Worm (Caenorhabditis elegans) whole organism, L1 larva: ENCODE results near the gene Y73B6BL.44.

ENCODE experiments used
- F16B12.6 ChIP-seq: fragments of 150-350 bp; optimal IDR thresholded peaks from 2 replicates; lab custom pipeline; 2014; ENCODE audit warnings: missing biosample characterization, missing genetic modification characterization
- aly-2 ChIP-seq: fragments of 150-350 bp; optimal IDR thresholded peaks from 2 replicates; lab custom pipeline; 2014; ENCODE audit warnings: missing biosample characterization, missing genetic modification characterization
- blmp-1 ChIP-seq: fragments of 150-350 bp; optimal IDR thresholded peaks from 2 replicates; lab custom pipeline; 2014; ENCODE audit warnings: missing biosample characterization, missing genetic modification characterization
- ceh-63 ChIP-seq: fragments of 200-800 bp; sonication (Bioruptor generic); optimal IDR thresholded peaks from 2 replicates; lab custom pipeline; 2018; ENCODE audit warnings: mild to moderate bottlenecking, missing genetic modification characterization, missing compliant biosample characterization
- ceh-82 ChIP-seq, 3 experiments: fragments of 150-350 bp in 1 of 3; sonication (generic microtip) in 2 of 3; optimal IDR thresholded peaks; 2 replicates each; lab custom pipeline; 2014 to 2017; ENCODE audit warnings: missing biosample characterization in 3 of 3, missing genetic modification characterization in 3 of 3
- ceh-88 ChIP-seq: fragments of 200-800 bp; sonication (Bioruptor generic); IDR thresholded peaks from 2 replicates; pipeline ENCODE4 v1.3.6; 2022; ENCODE audit warnings: missing genetic modification characterization, missing compliant biosample characterization
- ces-1 ChIP-seq: fragments of 150-350 bp; optimal IDR thresholded peaks from 2 replicates; lab custom pipeline; 2014; ENCODE audit warnings: missing biosample characterization, missing genetic modification reagents, missing genetic modification characterization
- dsc-1 ChIP-seq: sonication (generic microtip); optimal IDR thresholded peaks from 2 replicates; lab custom pipeline; 2016; ENCODE audit warnings: mild to moderate bottlenecking, missing genetic modification characterization, missing compliant biosample characterization
- efl-3 ChIP-seq: fragments of 200-800 bp; sonication (Bioruptor generic); optimal IDR thresholded peaks from 2 replicates; lab custom pipeline; 2018; ENCODE audit warnings: mild to moderate bottlenecking, missing genetic modification characterization, missing compliant biosample characterization
- egl-27 ChIP-seq, 2 experiments: fragments of 150-350 bp in 1 of 2; sonication (generic microtip); optimal IDR thresholded peaks; 3 replicates each; lab custom pipeline; 2017 to 2018; ENCODE audit warnings: missing biosample characterization in 2 of 2, missing genetic modification characterization in 2 of 2, missing genetic modification reagents in 2 of 2
- elt-2 ChIP-seq: sonication (generic microtip); optimal IDR thresholded peaks from 2 replicates; lab custom pipeline; 2016; ENCODE audit warnings: missing genetic modification characterization, mild to moderate bottlenecking, inconsistent platforms, missing compliant biosample characterization, missing genetic modification reagents
- fkh-10 ChIP-seq: sonication (generic microtip); optimal IDR thresholded peaks from 2 replicates; lab custom pipeline; 2017; ENCODE audit warnings: missing biosample characterization, missing genetic modification reagents, missing genetic modification characterization
- fkh-8 ChIP-seq: sonication (generic microtip); optimal IDR thresholded peaks from 2 replicates; lab custom pipeline; 2016; ENCODE audit warnings: mild to moderate bottlenecking, missing genetic modification characterization, missing compliant biosample characterization
- fos-1 ChIP-seq: fragments of 150-350 bp; optimal IDR thresholded peaks from 2 replicates; lab custom pipeline; 2014; ENCODE audit warnings: missing biosample characterization, missing genetic modification characterization
- hlh-4 ChIP-seq: sonication (generic microtip); optimal IDR thresholded peaks from 2 replicates; lab custom pipeline; 2016; ENCODE audit warnings: mild to moderate bottlenecking, missing genetic modification characterization, missing compliant biosample characterization
- irx-1 ChIP-seq: sonication (generic microtip); optimal IDR thresholded peaks from 2 replicates; lab custom pipeline; 2016; ENCODE audit warnings: missing genetic modification characterization, missing compliant biosample characterization
- lin-13 ChIP-seq: fragments of 150-350 bp; optimal IDR thresholded peaks from 2 replicates; lab custom pipeline; 2014; ENCODE audit warnings: missing biosample characterization, missing genetic modification reagents, missing genetic modification characterization
- lir-3 ChIP-seq: sonication (generic microtip); optimal IDR thresholded peaks from 2 replicates; lab custom pipeline; 2016; ENCODE audit warnings: mild to moderate bottlenecking, missing genetic modification characterization, moderate library complexity, missing compliant biosample characterization; ENCODE audit not compliant: poor library complexity
- lsy-2 ChIP-seq, 2 experiments: fragments of 150-350 bp; optimal IDR thresholded peaks; 2 replicates each; lab custom pipeline; 2014; ENCODE audit warnings: missing biosample characterization in 2 of 2, missing genetic modification characterization in 2 of 2
- mab-9 ChIP-seq: fragments of 200-800 bp; sonication (Bioruptor generic); IDR thresholded peaks from 2 replicates; pipeline ENCODE4 v1.3.6; 2022; ENCODE audit warnings: missing genetic modification reagents, missing genetic modification characterization, missing compliant biosample characterization
- mef-2 ChIP-seq: fragments of 150-350 bp; optimal IDR thresholded peaks from 2 replicates; lab custom pipeline; 2014; ENCODE audit warnings: missing biosample characterization, missing genetic modification characterization
- nhr-12 ChIP-seq: sonication (generic microtip); optimal IDR thresholded peaks from 2 replicates; lab custom pipeline; 2017; ENCODE audit warnings: missing biosample characterization, missing genetic modification characterization
- nhr-19 ChIP-seq: fragments of 200-800 bp; sonication (Bioruptor generic); conservative IDR thresholded peaks from 2 replicates; pipeline ENCODE4 v1.3.6; 2022; ENCODE audit warnings: missing genetic modification characterization, missing compliant biosample characterization
- nhr-20 ChIP-seq: sonication (generic microtip); optimal IDR thresholded peaks from 2 replicates; lab custom pipeline; 2016; ENCODE audit warnings: mild to moderate bottlenecking, missing genetic modification characterization, missing compliant biosample characterization
- nhr-76 ChIP-seq: sonication (generic microtip); optimal IDR thresholded peaks from 2 replicates; lab custom pipeline; 2017; ENCODE audit warnings: missing biosample characterization, missing genetic modification characterization
- nhr-85 ChIP-seq: sonication (generic microtip); peaks from one replicate; lab custom pipeline; 2016; ENCODE audit warnings: missing genetic modification characterization, inconsistent platforms, missing compliant biosample characterization
- nhr-90 ChIP-seq: sonication (generic microtip); optimal IDR thresholded peaks from 2 replicates; lab custom pipeline; 2016; ENCODE audit warnings: mild to moderate bottlenecking, missing genetic modification characterization, missing compliant biosample characterization; ENCODE audit not compliant: poor library complexity
- pax-3 ChIP-seq: fragments of 200-800 bp; sonication (Bioruptor generic); optimal IDR thresholded peaks from 2 replicates; lab custom pipeline; 2018; ENCODE audit warnings: mild to moderate bottlenecking, missing genetic modification characterization, moderate library complexity, missing compliant biosample characterization
- pqm-1 ChIP-seq: sonication (generic microtip); optimal IDR thresholded peaks from 3 replicates; lab custom pipeline; 2017; ENCODE audit warnings: missing biosample characterization, missing genetic modification characterization
- rnt-1 ChIP-seq: sonication (generic microtip); optimal IDR thresholded peaks from 2 replicates; lab custom pipeline; 2016; ENCODE audit warnings: mild to moderate bottlenecking, missing genetic modification characterization, moderate library complexity, missing compliant biosample characterization
- skn-1 ChIP-seq: fragments of 150-350 bp; optimal IDR thresholded peaks from 2 replicates; lab custom pipeline; 2014; ENCODE audit warnings: missing biosample characterization, missing genetic modification characterization
- sox-4 ChIP-seq: sonication (generic microtip); optimal IDR thresholded peaks from 2 replicates; lab custom pipeline; 2016; ENCODE audit warnings: missing genetic modification characterization, missing compliant biosample characterization
- sup-37 ChIP-seq: fragments of 200-800 bp; sonication (Bioruptor generic); optimal IDR thresholded peaks from 2 replicates; lab custom pipeline; 2018; ENCODE audit warnings: mild to moderate bottlenecking, missing genetic modification characterization, missing compliant biosample characterization
- swsn-7 ChIP-seq: sonication (generic microtip); optimal IDR thresholded peaks from 2 replicates; lab custom pipeline; 2016; ENCODE audit warnings: missing genetic modification characterization, missing compliant biosample characterization
- tlp-1 ChIP-seq: fragments of 150-350 bp; optimal IDR thresholded peaks from 2 replicates; lab custom pipeline; 2014; ENCODE audit warnings: missing biosample characterization, missing genetic modification characterization
- unc-30 ChIP-seq: sonication (generic microtip); optimal IDR thresholded peaks from 2 replicates; lab custom pipeline; 2017; ENCODE audit warnings: missing biosample characterization, missing genetic modification characterization
- xbp-1 ChIP-seq: sonication (generic microtip); optimal IDR thresholded peaks from 2 replicates; lab custom pipeline; 2016; ENCODE audit warnings: missing genetic modification characterization, missing compliant biosample characterization
- zag-1 ChIP-seq: fragments of 150-350 bp; optimal IDR thresholded peaks from 2 replicates; lab custom pipeline; 2014; ENCODE audit warnings: missing biosample characterization, missing genetic modification characterization
- zip-4 ChIP-seq: fragments of 200-800 bp; sonication (Bioruptor generic); optimal IDR thresholded peaks from 2 replicates; lab custom pipeline; 2018; ENCODE audit warnings: mild to moderate bottlenecking, missing genetic modification characterization, moderate library complexity, missing compliant biosample characterization
- ztf-11 ChIP-seq, 2 experiments: sonication (generic microtip); optimal IDR thresholded peaks; 2 replicates each; lab custom pipeline; 2016 to 2017; ENCODE audit warnings: missing genetic modification characterization in 2 of 2, missing biosample characterization in 1 of 2, missing compliant biosample characterization in 1 of 2

Y73B6BL.44 gene

ce11 chrIV:6493299-6493698 lies at the start of gene Y73B6BL.44:
Y73B6BL.44 (plus strand) TSS chrIV:6493599.
- TF ChIP-seq pqm-1 (tag; lab: Kevin White, UChicago) (no peak), swsn-7 (no peak), ces-1 (GFP tag; lab: Kevin White, UChicago) (no peak), efl-3 (no peak), lsy-2 (tag; optimal IDR thresholded peaks at IDR 0.05; lab: Kevin White, UChicago) (no peak), sup-37 (GFP tag; lab: Kevin White, UChicago) (no peak), fkh-8 (tag; lab: Kevin White, UChicago) (no peak), nhr-85 (tag; lab: Kevin White, UChicago) (no peak), egl-27 (tag; optimal IDR thresholded peaks at IDR 0.05; lab: Kevin White, UChicago) (no peak), irx-1 (tag; lab: Kevin White, UChicago) (no peak), nhr-90 (tag; lab: Kevin White, UChicago) (no peak), zag-1 (tag; lab: Kevin White, UChicago) (no peak), hlh-4 (no peak), nhr-12 (tag; lab: Kevin White, UChicago) (no peak), ceh-82 (tag; optimal IDR thresholded peaks at IDR 0.05; lab: Kevin White, UChicago) (no peak), fkh-10 (GFP tag; lab: Kevin White, UChicago) (no peak), nhr-19 (no peak), ceh-88 (GFP tag; lab: Robert Waterston, UW) (no peak), ceh-63 (no peak), dsc-1 (tag; lab: Kevin White, UChicago) (no peak)
- TF ChIP-seq, all 84 proteins: peak for 0

DNA sequence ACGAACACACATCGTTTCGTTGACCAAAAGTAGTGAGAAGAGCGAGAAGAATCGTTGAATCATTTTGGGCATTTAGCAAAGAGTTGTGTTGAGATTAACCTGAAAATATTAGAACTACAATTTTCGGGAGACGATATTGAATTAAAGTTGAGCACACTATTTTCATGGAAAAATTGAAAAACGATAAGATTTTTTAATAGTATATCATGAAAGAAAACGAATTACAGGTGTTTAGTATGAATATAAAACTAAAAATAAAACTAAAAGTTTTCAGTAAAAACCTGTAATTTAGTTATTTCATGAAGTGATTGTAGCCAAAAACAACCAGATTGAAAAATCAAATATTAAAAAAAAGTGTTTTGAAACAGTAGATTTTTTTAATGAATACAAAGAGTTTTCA lies 35.9 kb upstream of the Y73B6BL.44 start, which contains the start of gene lgc-10:
Gene lgc-10, minus strand, starts transcription at position 101 of the 400 bp plus-strand sequence.
- no peak for TF ChIP-seq blmp-1 (tag; lab: Kevin White, UChicago)
- TF ChIP-seq irx-1 (tag; lab: Kevin White, UChicago) = no peak
- TF ChIP-seq, all 84 proteins: peak for 0

DNA sequence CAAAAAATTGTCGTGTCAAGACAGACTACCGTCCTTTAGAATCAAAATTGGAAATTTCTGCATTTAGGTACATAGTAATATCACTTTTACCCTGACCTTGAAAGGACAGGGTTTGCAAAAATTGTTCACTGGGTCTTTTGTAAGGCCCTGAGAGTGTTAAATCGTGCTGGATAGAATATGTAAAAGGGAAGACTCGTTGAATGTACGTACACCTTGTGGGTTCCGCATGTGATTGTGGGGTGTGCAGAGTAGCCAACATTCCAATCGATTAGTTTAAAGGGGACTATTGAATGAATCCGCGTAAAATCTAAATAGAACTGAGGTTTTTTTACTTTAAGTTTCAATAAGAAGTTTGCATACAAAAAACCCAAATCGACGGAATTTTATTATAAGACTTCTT lies 32.8 kb upstream of the Y73B6BL.44 start:
- TF ChIP-seq mab-9 (GFP tag; lab: Robert Waterston, UW) (no peak), fkh-8 (tag; lab: Kevin White, UChicago) (no peak), rnt-1 (tag; lab: Kevin White, UChicago) (no peak), blmp-1 (tag; lab: Kevin White, UChicago) (no peak), irx-1 (tag; lab: Kevin White, UChicago) (no peak), tlp-1 (tag; lab: Kevin White, UChicago) (no peak), fos-1 (tag; lab: Kevin White, UChicago) (no peak), ztf-11 (tag; optimal IDR thresholded peaks at IDR 0.05; lab: Kevin White, UChicago) (no peak), ceh-88 (GFP tag; lab: Robert Waterston, UW) (no peak), ceh-82 (tag; optimal IDR thresholded peaks at IDR 0.05; lab: Kevin White, UChicago) (no peak), lir-3 (no peak), lsy-2 (tag; optimal IDR thresholded peaks at IDR 0.05; lab: Kevin White, UChicago) (no peak), zip-4 (GFP tag; lab: Kevin White, UChicago) (no peak), elt-2 (tag; lab: Kevin White, UChicago) (no peak), unc-30 (tag; lab: Kevin White, UChicago) (no peak), mef-2 (tag; lab: Kevin White, UChicago) (no peak), skn-1 (tag; lab: Kevin White, UChicago) (no peak), F16B12.6 (no peak), xbp-1 (tag; lab: Kevin White, UChicago) (no peak), aly-2 (tag; lab: Kevin White, UChicago) (no peak)

DNA sequence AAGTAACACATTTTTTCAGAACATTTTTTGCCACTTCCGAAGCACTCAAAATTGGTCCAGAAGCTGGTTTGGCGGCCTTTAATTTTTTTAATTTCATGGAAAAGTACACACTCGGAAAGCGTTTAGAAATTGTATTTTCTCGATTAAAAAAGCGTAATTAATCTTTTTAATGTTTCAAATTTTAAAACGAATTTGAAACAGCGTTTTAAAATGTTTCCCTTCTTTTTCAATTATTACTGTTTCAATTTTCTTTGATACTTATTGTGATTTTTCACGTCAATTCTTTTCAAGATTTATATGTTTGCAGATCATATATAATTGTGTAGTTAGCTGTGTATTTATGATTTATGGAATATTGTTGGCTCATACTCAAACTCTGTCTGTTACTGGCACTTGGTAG lies 29.4 kb upstream of the Y73B6BL.44 start, which contains the start of gene acr-25:
Gene acr-25, plus strand, starts transcription at position 301 of the 400 bp plus-strand sequence.
- TF ChIP-seq lin-13 (GFP tag; lab: Kevin White, UChicago) (no peak), fos-1 (tag; lab: Kevin White, UChicago) (no peak), pqm-1 (tag; lab: Kevin White, UChicago) (no peak), nhr-19 (no peak), ceh-63 (no peak), nhr-20 (no peak), nhr-76 (tag; lab: Kevin White, UChicago) (no peak), sox-4 (tag; lab: Kevin White, UChicago) (no peak), pax-3 (no peak)
